Worm (Caenorhabditis elegans) whole organism, early embryonic: ENCODE results near the gene hlh-3.

Experiments used
- B0310.2 ChIP-seq: sonication (generic microtip); optimal IDR thresholded peaks from 2 replicates; lab custom pipeline; 2016; ENCODE audit warnings: mild to moderate bottlenecking, missing genetic modification characterization, missing compliant biosample characterization
- F13C5.2 ChIP-seq: sonication (generic microtip); optimal IDR thresholded peaks from 2 replicates; lab custom pipeline; 2017; ENCODE audit warnings: mild to moderate bottlenecking, missing genetic modification characterization, inconsistent platforms, missing compliant biosample characterization
- aly-1 ChIP-seq: sonication (generic microtip); optimal IDR thresholded peaks from 2 replicates; lab custom pipeline; 2016; ENCODE audit warnings: missing genetic modification characterization, missing compliant biosample characterization
- ama-1 ChIP-seq: fragments of 150-350 bp; optimal IDR thresholded peaks from 2 replicates; lab custom pipeline; 2014
- ceh-13 ChIP-seq: fragments of 200-800 bp; sonication (Bioruptor generic); optimal IDR thresholded peaks from 2 replicates; lab custom pipeline; 2018; ENCODE audit warnings: mild to moderate bottlenecking, missing genetic modification characterization, missing compliant biosample characterization
- ceh-36 ChIP-seq: sonication (generic microtip); optimal IDR thresholded peaks from 2 replicates; lab custom pipeline; 2016; ENCODE audit warnings: missing genetic modification characterization, inconsistent platforms, missing compliant biosample characterization
- ets-7 ChIP-seq: sonication (generic microtip); optimal IDR thresholded peaks from 2 replicates; lab custom pipeline; 2016; ENCODE audit warnings: missing genotype, missing genetic modification characterization, missing compliant biosample characterization
- flt-1 ChIP-seq: fragments of 200-800 bp; sonication (Bioruptor generic); IDR thresholded peaks from 2 replicates; pipeline ENCODE4 v1.3.6; 2022; ENCODE audit warnings: missing genetic modification characterization, missing compliant biosample characterization
- hmbx-1 ChIP-seq: sonication (generic microtip); optimal IDR thresholded peaks from 2 replicates; lab custom pipeline; 2016; ENCODE audit warnings: mild to moderate bottlenecking, missing genetic modification characterization, missing compliant biosample characterization
- hmg-4 ChIP-seq: fragments of 200-800 bp; sonication (Bioruptor generic); optimal IDR thresholded peaks from 2 replicates; lab custom pipeline; 2018; ENCODE audit warnings: mild to moderate bottlenecking, missing genetic modification characterization, missing compliant biosample characterization
- hnd-1 ChIP-seq: sonication (generic microtip); optimal IDR thresholded peaks from 2 replicates; lab custom pipeline; 2016; ENCODE audit warnings: missing genetic modification characterization, missing compliant biosample characterization
- pes-1 ChIP-seq: fragments of 200-800 bp; sonication (Bioruptor generic); IDR thresholded peaks from 2 replicates; pipeline ENCODE4 v1.3.6; 2022; ENCODE audit warnings: missing genetic modification reagents, missing genetic modification characterization, missing compliant biosample characterization
- scrt-1 ChIP-seq: fragments of 200-800 bp; sonication (Bioruptor generic); IDR thresholded peaks from 2 replicates; pipeline ENCODE4 v1.3.6; 2022; ENCODE audit warnings: missing genetic modification characterization, missing compliant biosample characterization
- sea-1 ChIP-seq: fragments of 200-800 bp; sonication (Bioruptor generic); conservative IDR thresholded peaks from 2 replicates; pipeline ENCODE4 v1.3.6; 2022; ENCODE audit warnings: missing genetic modification characterization, missing compliant biosample characterization
- tbx-11 ChIP-seq: fragments of 200-800 bp; sonication (Bioruptor generic); IDR thresholded peaks from 2 replicates; pipeline ENCODE4 v1.3.6; 2022; ENCODE audit warnings: missing genetic modification characterization, missing compliant biosample characterization
- tbx-37 ChIP-seq: fragments of 200-800 bp; sonication (Bioruptor generic); conservative IDR thresholded peaks from 2 replicates; pipeline ENCODE4 v1.3.6; 2022; ENCODE audit warnings: missing genetic modification reagents, missing genetic modification characterization, missing compliant biosample characterization
- tra-4 ChIP-seq: sonication (generic microtip); optimal IDR thresholded peaks from 2 replicates; lab custom pipeline; 2017; ENCODE audit warnings: missing genetic modification characterization, missing compliant biosample characterization

Gene hlh-3

DNA sequence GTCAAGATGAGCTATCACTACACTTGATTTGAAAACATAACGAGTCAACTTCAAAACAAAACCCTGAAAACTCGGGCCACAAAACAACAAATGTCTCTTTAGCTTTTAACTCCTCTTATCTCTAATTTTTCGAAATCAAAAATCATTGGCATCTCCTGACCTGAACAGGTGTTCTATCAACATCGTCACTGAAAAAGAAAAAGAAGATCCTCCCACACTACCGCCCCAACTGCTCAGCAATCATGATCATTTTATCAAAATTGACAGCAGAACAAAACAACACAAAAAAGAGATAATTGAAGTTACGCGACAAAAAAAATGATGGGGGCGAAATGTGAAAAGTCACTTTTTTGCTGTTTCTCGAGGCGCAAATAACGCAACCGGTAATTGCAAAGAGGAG lies 8.1 kb upstream of the hlh-3 start:
- TF ChIP-seq hmbx-1 (tag; lab: Kevin White, UChicago) (no peak), tra-4 (no peak), hmg-4 (GFP tag; lab: Kevin White, UChicago) (no peak), ama-1 (no peak), ets-7 (tag; lab: Kevin White, UChicago) (no peak), B0310.2 (tag; lab: Kevin White, UChicago) (no peak), aly-1 (tag; lab: Kevin White, UChicago) (no peak), flt-1 (GFP tag; lab: Robert Waterston, UW) (no peak), ceh-36 (tag; lab: Kevin White, UChicago) (no peak), tbx-11 (GFP tag; lab: Robert Waterston, UW) (no peak), sea-1 (GFP tag; lab: Robert Waterston, UW) (no peak), scrt-1 (GFP tag; lab: Robert Waterston, UW) (no peak), F13C5.2 (no peak), pes-1 (GFP tag; lab: Robert Waterston, UW) (no peak), hnd-1 (tag; lab: Kevin White, UChicago) (no peak)

DNA sequence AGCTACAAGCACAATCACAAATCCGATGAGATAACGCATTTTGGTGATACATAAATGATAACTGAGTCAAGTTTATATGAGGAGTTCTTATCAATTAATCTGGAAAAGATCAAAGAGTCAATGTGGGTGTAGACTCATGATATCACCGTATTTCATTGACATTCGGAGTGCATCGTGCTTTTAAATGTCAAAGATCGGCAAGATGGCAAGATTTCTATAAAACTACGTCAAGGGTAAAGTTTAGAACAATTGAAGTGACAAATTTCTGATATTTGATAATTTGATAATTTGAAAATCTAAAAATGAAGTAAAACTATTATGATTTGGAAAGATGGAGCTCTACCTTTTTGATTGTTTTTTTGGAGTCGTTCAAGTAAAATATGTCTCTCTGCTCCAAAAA lies 3.3 kb upstream of the hlh-3 start, which contains the start of gene sysm-1:
TSS of gene sysm-1 (minus strand) at position 101 of the 400 bp plus-strand sequence.
- TF ChIP-seq scrt-1 (GFP tag; lab: Robert Waterston, UW): no peak
- no peak for TF ChIP-seq aly-1 (tag; lab: Kevin White, UChicago)
- TF ChIP-seq tbx-11 (GFP tag; lab: Robert Waterston, UW): no peak
- no peak for TF ChIP-seq tbx-37 (GFP tag; lab: Robert Waterston, UW)
- TF ChIP-seq hmg-4 (GFP tag; lab: Kevin White, UChicago): no peak
- TF ChIP-seq ceh-36 (tag; lab: Kevin White, UChicago): no peak
- no peak for TF ChIP-seq pes-1 (GFP tag; lab: Robert Waterston, UW)
- TF ChIP-seq sea-1 (GFP tag; lab: Robert Waterston, UW): no peak
- TF ChIP-seq hmbx-1 (tag; lab: Kevin White, UChicago): no peak
- TF ChIP-seq flt-1 (GFP tag; lab: Robert Waterston, UW): no peak
- no peak for TF ChIP-seq ceh-13 (GFP tag; lab: Kevin White, UChicago)
- no peak for TF ChIP-seq ets-7 (tag; lab: Kevin White, UChicago)
- no peak for TF ChIP-seq B0310.2 (tag; lab: Kevin White, UChicago)
- TF ChIP-seq hnd-1 (tag; lab: Kevin White, UChicago): no peak
- TF ChIP-seq F13C5.2: no peak
- no peak for TF ChIP-seq tra-4
- TF ChIP-seq ama-1: no peak

DNA sequence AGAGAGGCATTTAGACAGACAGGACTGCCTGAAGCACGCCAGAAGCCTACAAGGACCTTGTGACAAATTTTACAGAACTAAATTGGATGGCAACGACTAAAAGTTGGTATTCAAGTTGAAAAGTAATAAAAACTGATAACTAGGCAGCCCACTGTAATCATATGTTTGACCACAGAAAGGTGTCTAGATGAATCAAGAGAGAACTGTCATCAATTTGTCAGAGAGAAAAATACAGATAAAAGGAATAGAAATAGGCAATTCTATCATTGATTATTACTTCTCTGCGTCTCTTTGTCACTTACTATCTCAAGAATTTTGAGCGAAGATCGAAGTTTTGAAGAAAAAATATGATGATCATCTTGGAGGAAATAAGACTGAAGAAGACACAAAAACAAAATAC lies 6.5 kb downstream of the hlh-3 start:
- TF ChIP-seq F13C5.2: no peak
- no peak for TF ChIP-seq tbx-37 (GFP tag; lab: Robert Waterston, UW)
- no peak for TF ChIP-seq pes-1 (GFP tag; lab: Robert Waterston, UW)
- no peak for TF ChIP-seq sea-1 (GFP tag; lab: Robert Waterston, UW)
- TF ChIP-seq aly-1 (tag; lab: Kevin White, UChicago): no peak
- no peak for TF ChIP-seq hmbx-1 (tag; lab: Kevin White, UChicago)
- no peak for TF ChIP-seq scrt-1 (GFP tag; lab: Robert Waterston, UW)
- TF ChIP-seq hmg-4 (GFP tag; lab: Kevin White, UChicago): no peak
- no peak for TF ChIP-seq B0310.2 (tag; lab: Kevin White, UChicago)
- no peak for TF ChIP-seq ceh-36 (tag; lab: Kevin White, UChicago)
- TF ChIP-seq tra-4: no peak
- TF ChIP-seq ama-1: no peak
- no peak for TF ChIP-seq ets-7 (tag; lab: Kevin White, UChicago)
- TF ChIP-seq tbx-11 (GFP tag; lab: Robert Waterston, UW): no peak
- TF ChIP-seq ceh-13 (GFP tag; lab: Kevin White, UChicago): no peak
- no peak for TF ChIP-seq hnd-1 (tag; lab: Kevin White, UChicago)
- no peak for TF ChIP-seq flt-1 (GFP tag; lab: Robert Waterston, UW)

DNA sequence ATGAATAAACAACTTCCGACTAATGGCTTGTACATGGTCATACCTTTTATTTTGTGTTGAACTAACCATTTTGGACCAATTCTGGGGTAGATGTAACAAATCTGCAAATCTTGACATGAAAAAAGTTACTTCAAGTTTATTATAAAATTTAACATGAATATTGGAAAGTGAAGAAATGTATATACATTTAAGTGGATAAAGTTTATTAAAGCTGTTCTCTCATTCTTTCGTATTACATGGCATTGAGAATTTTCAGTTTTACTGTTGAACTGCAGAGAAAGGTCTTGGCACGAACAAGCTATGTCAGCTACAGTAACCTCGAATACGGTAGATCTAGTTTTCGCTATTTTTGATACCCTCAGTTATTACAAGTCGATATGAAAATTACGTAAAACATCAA lies 7.2 kb downstream of the hlh-3 start, which contains the start of gene C07H4.1:
TSS of gene C07H4.1 (minus strand) at position 101 of the 400 bp plus-strand sequence.
- no peak for TF ChIP-seq aly-1 (tag; lab: Kevin White, UChicago)
- TF ChIP-seq B0310.2 (tag; lab: Kevin White, UChicago): no peak
- no peak for TF ChIP-seq ama-1
- TF ChIP-seq ceh-13 (GFP tag; lab: Kevin White, UChicago): no peak
- no peak for TF ChIP-seq tbx-37 (GFP tag; lab: Robert Waterston, UW)
- TF ChIP-seq tra-4: no peak
- no peak for TF ChIP-seq flt-1 (GFP tag; lab: Robert Waterston, UW)
- no peak for TF ChIP-seq F13C5.2
- no peak for TF ChIP-seq ets-7 (tag; lab: Kevin White, UChicago)
- no peak for TF ChIP-seq hmg-4 (GFP tag; lab: Kevin White, UChicago)
- no peak for TF ChIP-seq sea-1 (GFP tag; lab: Robert Waterston, UW)
- no peak for TF ChIP-seq hmbx-1 (tag; lab: Kevin White, UChicago)
- TF ChIP-seq tbx-11 (GFP tag; lab: Robert Waterston, UW): no peak
- no peak for TF ChIP-seq scrt-1 (GFP tag; lab: Robert Waterston, UW)
- TF ChIP-seq hnd-1 (tag; lab: Kevin White, UChicago): no peak
- TF ChIP-seq ceh-36 (tag; lab: Kevin White, UChicago): no peak
- TF ChIP-seq pes-1 (GFP tag; lab: Robert Waterston, UW): no peak

DNA sequence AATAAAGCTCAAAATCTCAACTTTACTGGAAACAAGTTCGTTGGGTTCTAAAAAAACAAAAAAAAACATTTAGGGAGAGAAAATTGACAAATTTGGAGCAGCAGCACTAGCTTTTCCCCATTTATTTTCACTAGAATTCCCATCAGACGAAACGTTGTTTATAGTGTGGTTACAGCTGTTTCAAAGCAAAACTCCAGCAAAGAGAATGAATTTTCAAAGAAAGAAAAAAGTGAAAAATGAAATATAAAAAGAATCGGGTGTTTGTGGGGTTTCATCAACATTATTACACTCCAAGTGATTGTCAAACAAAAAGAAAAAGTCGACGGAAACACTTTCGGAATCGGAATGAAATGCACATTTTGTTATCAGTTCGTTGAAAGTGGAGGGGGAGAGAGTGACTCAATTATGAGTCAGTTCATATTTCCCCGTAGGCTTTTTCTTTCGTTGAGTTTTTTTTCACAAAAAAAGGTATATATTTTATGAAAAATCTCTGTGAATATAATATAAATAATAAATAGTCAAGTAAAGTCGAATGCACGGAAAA lies 7.9 kb downstream of the hlh-3 start:
- TF ChIP-seq sea-1 (GFP tag; lab: Robert Waterston, UW) (no peak), ets-7 (tag; lab: Kevin White, UChicago) (no peak), ceh-36 (tag; lab: Kevin White, UChicago) (no peak), scrt-1 (GFP tag; lab: Robert Waterston, UW) (no peak), pes-1 (GFP tag; lab: Robert Waterston, UW) (no peak), F13C5.2 (no peak), ama-1 (no peak), tra-4 (no peak), hnd-1 (tag; lab: Kevin White, UChicago) (no peak), aly-1 (tag; lab: Kevin White, UChicago) (no peak), ceh-13 (GFP tag; lab: Kevin White, UChicago) (no peak), B0310.2 (tag; lab: Kevin White, UChicago) (no peak), flt-1 (GFP tag; lab: Robert Waterston, UW) (no peak), hmbx-1 (tag; lab: Kevin White, UChicago) (no peak), tbx-11 (GFP tag; lab: Robert Waterston, UW) (no peak), hmg-4 (GFP tag; lab: Kevin White, UChicago) (no peak), tbx-37 (GFP tag; lab: Robert Waterston, UW) (no peak)

DNA sequence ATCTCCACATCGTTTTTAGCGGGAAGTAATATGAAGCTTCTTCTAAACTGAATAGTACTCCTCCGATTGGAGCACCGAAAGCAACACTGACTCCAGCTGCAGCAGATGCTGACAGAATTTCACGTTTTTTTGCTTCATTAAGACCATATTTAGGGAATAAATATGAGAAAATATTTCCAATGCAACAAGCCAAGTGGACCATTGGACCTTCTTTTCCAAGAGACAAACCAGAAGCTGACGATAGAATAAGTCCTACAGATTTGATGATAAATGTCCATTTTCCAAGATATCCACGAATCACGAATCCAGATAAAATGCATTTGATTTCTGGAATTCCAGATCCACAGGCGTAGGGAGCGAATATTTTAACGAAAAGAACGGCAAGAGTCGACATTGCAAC lies 10.9 kb downstream of the hlh-3 start:
- TF ChIP-seq sea-1 (GFP tag; lab: Robert Waterston, UW) (no peak), scrt-1 (GFP tag; lab: Robert Waterston, UW) (no peak), ceh-13 (GFP tag; lab: Kevin White, UChicago) (no peak), flt-1 (GFP tag; lab: Robert Waterston, UW) (no peak), hmbx-1 (tag; lab: Kevin White, UChicago) (no peak), tbx-11 (GFP tag; lab: Robert Waterston, UW) (no peak), F13C5.2 (no peak), ceh-36 (tag; lab: Kevin White, UChicago) (no peak), aly-1 (tag; lab: Kevin White, UChicago) (no peak), pes-1 (GFP tag; lab: Robert Waterston, UW) (no peak), tbx-37 (GFP tag; lab: Robert Waterston, UW) (no peak), hnd-1 (tag; lab: Kevin White, UChicago) (no peak), hmg-4 (GFP tag; lab: Kevin White, UChicago) (no peak), B0310.2 (tag; lab: Kevin White, UChicago) (no peak), ets-7 (tag; lab: Kevin White, UChicago) (no peak), tra-4 (no peak)
